Fruit fly (Drosophila melanogaster): Measurements from ENCODE around the gene rogdi.

DNA sequence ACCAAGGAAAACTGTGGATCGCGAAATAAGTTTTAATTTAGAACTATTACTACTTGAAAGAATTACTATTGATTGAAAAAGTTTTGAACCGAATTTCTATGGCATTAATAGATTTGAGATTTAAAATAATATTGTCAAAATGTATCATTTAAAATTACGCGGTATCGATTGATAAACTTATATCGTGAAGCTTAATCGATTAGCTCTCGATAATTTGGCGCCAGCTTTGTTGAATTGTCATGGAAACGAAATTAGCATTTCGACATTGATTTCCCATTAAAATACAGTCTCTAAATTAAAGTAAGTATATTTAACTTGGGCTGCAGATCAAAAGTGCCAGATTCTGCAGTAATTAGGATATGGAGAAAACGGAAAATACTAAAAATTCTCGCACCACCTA lies 22.0 kb upstream of the rogdi start, which contains the start of gene CG7730:
- TF ChIP-seq h (optimal IDR thresholded peaks at IDR 0.05): no peak
- no peak for TF ChIP-seq psq (optimal IDR thresholded peaks at IDR 0.05)

All from Kc167 (cell line).